Fruit fly (Drosophila melanogaster) whole organism, wandering third instar larva: ENCODE results near the gene Herp.
A peak's percentile ranks its signal among the peaks of the same experiment; 100 is the strongest.

ENCODE experiments used
- Abd-B ChIP-seq: fragments of >200 bp; optimal IDR thresholded peaks from 2 replicates; lab custom pipeline; 2017; ENCODE audit warnings: missing biosample characterization, missing genetic modification characterization
- Hr78 ChIP-seq: fragments of >200 bp; optimal IDR thresholded peaks from 2 replicates; lab custom pipeline; 2017; ENCODE audit warnings: missing biosample characterization, missing genetic modification characterization
- Myc ChIP-seq: fragments of >200 bp; optimal IDR thresholded peaks from 2 replicates; lab custom pipeline; 2017
- OdsH ChIP-seq: fragments of 200-800 bp; sonication (Bioruptor generic); optimal IDR thresholded peaks from 2 replicates; lab custom pipeline; 2016; ENCODE audit warnings: missing biosample characterization, mild to moderate bottlenecking, missing genetic modification characterization
- dl ChIP-seq, 2 experiments: fragments of 175-275, 200-275 bp in 1 of 2; fragments of 200-275 bp in 1 of 2; sonication (Bioruptor generic); optimal IDR thresholded peaks; lab custom pipeline; 2018; ENCODE audit warnings: mild to moderate bottlenecking in 2 of 2, missing biosample characterization in 2 of 2, missing genetic modification characterization in 2 of 2, moderate library complexity in 2 of 2; ENCODE audit not compliant: partially characterized antibody in 2 of 2, insufficient read depth in 1 of 2
- dmrt93B ChIP-seq: fragments of 200-800 bp; sonication (Bioruptor generic); optimal IDR thresholded peaks from 2 replicates; lab custom pipeline; 2018; ENCODE audit warnings: missing biosample characterization, mild to moderate bottlenecking, missing genetic modification characterization
- dsf ChIP-seq: sonication (Bioruptor generic); optimal IDR thresholded peaks from 2 replicates; lab custom pipeline; 2016; ENCODE audit warnings: missing biosample characterization, missing genetic modification characterization, borderline replicate concordance
- h ChIP-seq: fragments of 200-800 bp; sonication (Bioruptor generic); optimal IDR thresholded peaks from 3 replicates; lab custom pipeline; 2016; ENCODE audit warnings: missing biosample characterization, mild to moderate bottlenecking, missing genetic modification characterization
- jim ChIP-seq: fragments of 175-275, 200-325 bp; sonication (Bioruptor generic); optimal IDR thresholded peaks from 2 replicates; lab custom pipeline; 2016; ENCODE audit warnings: missing biosample characterization, mild to moderate bottlenecking, missing genetic modification characterization
- psq ChIP-seq: fragments of 200-800 bp; sonication (Bioruptor generic); optimal IDR thresholded peaks from 3 replicates; lab custom pipeline; 2017; ENCODE audit warnings: missing biosample characterization, mild to moderate bottlenecking, missing genetic modification characterization, moderate library complexity

- TF ChIP-seq Hr78 (GFP tag; lab: Kevin White, UChicago) (no peak), h (GFP tag; lab: Kevin White, UChicago) (peak; percentile 58), dmrt93B (GFP tag; lab: Kevin White, UChicago) (no peak), OdsH (GFP tag; lab: Kevin White, UChicago) (no peak), Myc (lab: Kevin White, UChicago) (no peak), dl (GFP tag; optimal IDR thresholded peaks at IDR 0.05; lab: Kevin White, UChicago; ENCODE audit: insufficient read depth in 1 of 2, partially characterized antibody in 2 of 2) (peak; percentile 49 to 87), psq (GFP tag; lab: Kevin White, UChicago) (no peak), dsf (GFP tag; lab: Kevin White, UChicago) (no peak), Abd-B (GFP tag; lab: Kevin White, UChicago) (no peak), jim (GFP tag; lab: Kevin White, UChicago) (no peak)
These were observed 28.4 kb upstream of the Herp start for dm6 chr2L:7828231-7828630.
